Worm (Caenorhabditis elegans): ENCODE results near the gene lido-11.

ce11 chrII:3030416-3030815 lies 26.6 kb downstream of the lido-11 start:
- TF ChIP-seq ama-1 (optimal IDR thresholded peaks at IDR 0.05) (no peak), hlh-4 (tag; optimal IDR thresholded peaks at IDR 0.05) (no peak), dpl-1 (GFP tag; optimal IDR thresholded peaks at IDR 0.05) (no peak), unc-86 (tag; optimal IDR thresholded peaks at IDR 0.05) (no peak), elt-2 (tag; optimal IDR thresholded peaks at IDR 0.05) (no peak), pqm-1 (tag; optimal IDR thresholded peaks at IDR 0.05) (no peak), ceh-88 (GFP tag; IDR thresholded peaks at IDR 0.05) (no peak), fos-1 (tag; optimal IDR thresholded peaks at IDR 0.05) (no peak)

All from whole organism, L1 larva.